Fruit fly (Drosophila melanogaster) whole organism, wandering third instar larva: Measurements from ENCODE around the gene CG15253.

Experiments
- Dif ChIP-seq: fragments of 200-275, 200-300 bp; sonication (Bioruptor generic); optimal IDR thresholded peaks from 2 replicates; lab custom pipeline; 2018; ENCODE audit warnings: missing biosample characterization, missing genetic modification characterization; ENCODE audit not compliant: partially characterized antibody
- Myc ChIP-seq: fragments of >200 bp; optimal IDR thresholded peaks from 2 replicates; lab custom pipeline; 2017
- Vsx2 ChIP-seq: fragments of 200-300, 225-300 bp; sonication (Bioruptor generic); optimal IDR thresholded peaks from 2 replicates; lab custom pipeline; 2018; ENCODE audit warnings: missing biosample characterization, missing genetic modification characterization; ENCODE audit not compliant: partially characterized antibody
- jim ChIP-seq: fragments of 175-275, 200-325 bp; sonication (Bioruptor generic); optimal IDR thresholded peaks from 2 replicates; lab custom pipeline; 2016; ENCODE audit warnings: missing biosample characterization, mild to moderate bottlenecking, missing genetic modification characterization

CG15253 gene

DNA sequence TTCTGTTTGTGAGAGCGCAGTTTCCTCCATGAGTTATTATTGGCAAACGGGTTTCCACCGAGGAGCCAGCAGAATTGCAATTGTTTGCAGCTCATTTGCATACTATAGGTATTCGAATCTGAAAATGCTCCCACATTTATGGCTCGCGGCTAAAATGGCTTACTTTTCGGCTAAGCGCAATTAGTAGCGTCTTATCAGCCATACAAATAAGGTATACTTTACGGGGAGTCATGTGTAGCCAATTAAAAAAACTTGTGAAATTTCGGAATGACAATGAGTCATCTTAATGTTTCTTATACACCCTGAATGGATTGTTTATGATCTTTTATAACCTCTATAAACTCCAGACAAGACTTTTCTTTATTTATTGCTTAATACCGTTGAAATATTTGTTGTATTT is 7.0 kb downstream of the CG15253 start:
- TF ChIP-seq jim (GFP tag; lab: Kevin White, UChicago) (no peak), Dif (no peak), Myc (lab: Kevin White, UChicago) (peak; percentile 24), Vsx2 (GFP tag; lab: Kevin White, UChicago) (peak; percentile 84)
